1 fruit fly cellular context compared by ENCODE assay signal in genomic region chrX:336659-337266, dm6.
TF ChIP-seq lines count a peak whose summit lies in the region.

No protein-coding gene starts in this region.

TF ChIP-seq in whole organism, embryonic, 481 proteins besides CTCF, POLR2A, EP300 and RAD21 (continued from another document):
- TF ChIP-seq CG9609 (GFP tag; optimal IDR thresholded peaks at IDR 0.05; lab: Kevin White, UChicago) (no peak), CG10274 (GFP tag; optimal IDR thresholded peaks at IDR 0.05; lab: Kevin White, UChicago) (no peak), CG7357 (GFP tag; IDR thresholded peaks at IDR 0.05; lab: Robert Waterston, UW) (no peak), inv (GFP tag; IDR thresholded peaks at IDR 0.05; lab: Robert Waterston, UW; ENCODE audit: partially characterized antibody) (no peak), BtbVII (GFP tag; optimal IDR thresholded peaks at IDR 0.05; lab: Kevin White, UChicago) (no peak), sima (GFP tag; optimal IDR thresholded peaks at IDR 0.05; lab: Kevin White, UChicago) (no peak), CG34224 (GFP tag; IDR thresholded peaks at IDR 0.05; lab: Robert Waterston, UW; ENCODE audit: partially characterized antibody) (no peak), Antp (GFP tag; optimal IDR thresholded peaks at IDR 0.05; lab: Kevin White, UChicago) (no peak), CG3847 (GFP tag; IDR thresholded peaks at IDR 0.05; lab: Robert Waterston, UW) (no peak; the same call in 1 of the 2 replicates), NFAT (GFP tag; IDR thresholded peaks at IDR 0.05; lab: Robert Waterston, UW) (no peak), slbo (GFP tag; IDR thresholded peaks at IDR 0.05; lab: Robert Waterston, UW) (peak; percentile 51; the same call in 1 of the 2 replicates), so (GFP tag; IDR thresholded peaks at IDR 0.05; lab: Robert Waterston, UW) (no peak), eve (GFP tag; optimal IDR thresholded peaks at IDR 0.05; lab: Kevin White, UChicago) (no peak), CHES-1-like (GFP tag; optimal IDR thresholded peaks at IDR 0.05; lab: Kevin White, UChicago) (no peak), ems (GFP tag; optimal IDR thresholded peaks at IDR 0.05; lab: Kevin White, UChicago) (no peak), vfl (GFP tag; optimal IDR thresholded peaks at IDR 0.05; lab: Kevin White, UChicago) (no peak), CG4360 (GFP tag; IDR thresholded peaks at IDR 0.05; lab: Robert Waterston, UW) (no peak), pzg (GFP tag; optimal IDR thresholded peaks at IDR 0.05; lab: Kevin White, UChicago) (peak; percentile 15), Hmx (GFP tag; optimal IDR thresholded peaks at IDR 0.05; lab: Kevin White, UChicago) (no peak), br (optimal IDR thresholded peaks at IDR 0.05; lab: Kevin White, UChicago) (no peak), CG9727 (GFP tag; optimal IDR thresholded peaks at IDR 0.05; lab: Kevin White, UChicago) (no peak), gcm2 (GFP tag; optimal IDR thresholded peaks at IDR 0.05; lab: Kevin White, UChicago) (no peak), Ravus (GFP tag; IDR thresholded peaks at IDR 0.05; lab: Robert Waterston, UW) (no peak), az2 (GFP tag; optimal IDR thresholded peaks at IDR 0.05; lab: Kevin White, UChicago) (no peak), CG6854 (GFP tag; optimal IDR thresholded peaks at IDR 0.05; lab: Kevin White, UChicago) (no peak), Dll (GFP tag; IDR thresholded peaks at IDR 0.05; lab: Robert Waterston, UW; ENCODE audit: partially characterized antibody) (no peak), slou (GFP tag; optimal IDR thresholded peaks at IDR 0.05; lab: Kevin White, UChicago) (no peak), ken (GFP tag; IDR thresholded peaks at IDR 0.05; lab: Robert Waterston, UW) (no peak), fru (optimal IDR thresholded peaks at IDR 0.05; lab: Kevin White, UChicago) (no peak), CG7839 (tag; optimal IDR thresholded peaks at IDR 0.05; lab: Kevin White, UChicago) (no peak), Ada2b (GFP tag; IDR thresholded peaks at IDR 0.05; lab: Robert Waterston, UW) (no peak), Hr51 (GFP tag; optimal IDR thresholded peaks at IDR 0.05; lab: Kevin White, UChicago) (no peak)
